Fruit fly (Drosophila melanogaster): ENCODE data around the gene CG7523.

CG7523 gene

dm6 chr3R:17701971-17702845, 31.5 kb upstream of the CG7523 start (continued):
- no peak for TF ChIP-seq CG4854 (GFP tag; optimal IDR thresholded peaks at IDR 0.05)
- TF ChIP-seq MBD-R2 (GFP tag; IDR thresholded peaks at IDR 0.05) = no peak
- no peak for TF ChIP-seq Fer1 (GFP tag; optimal IDR thresholded peaks at IDR 0.05)
- TF ChIP-seq Gug (GFP tag; IDR thresholded peaks at IDR 0.05) = no peak
- TF ChIP-seq crp (GFP tag; optimal IDR thresholded peaks at IDR 0.05) = no peak
- no peak for TF ChIP-seq bowl (GFP tag; IDR thresholded peaks at IDR 0.05)
- no peak for TF ChIP-seq oc (tag; optimal IDR thresholded peaks at IDR 0.05)
- TF ChIP-seq Adf1 (GFP tag; IDR thresholded peaks at IDR 0.05) = no peak
- TF ChIP-seq zfh2 (GFP tag; optimal IDR thresholded peaks at IDR 0.05) = no peak
- no peak for TF ChIP-seq Sox100B (GFP tag; optimal IDR thresholded peaks at IDR 0.05)
- no peak for TF ChIP-seq hth (optimal IDR thresholded peaks at IDR 0.05)
- no peak for TF ChIP-seq Lpt (GFP tag; optimal IDR thresholded peaks at IDR 0.05)
- no peak for TF ChIP-seq org-1 (GFP tag; optimal IDR thresholded peaks at IDR 0.05)
- no peak for TF ChIP-seq grau (tag; optimal IDR thresholded peaks at IDR 0.05)
- no peak for TF ChIP-seq twi (tag; optimal IDR thresholded peaks at IDR 0.05)
- TF ChIP-seq tna (GFP tag; IDR thresholded peaks at IDR 0.05; ENCODE audit: partially characterized antibody) = no peak
- TF ChIP-seq esg (GFP tag; conservative IDR thresholded peaks at IDR 0.05) = no peak

- TF ChIP-seq CG1832 (GFP tag; optimal IDR thresholded peaks at IDR 0.05) = no peak
- TF ChIP-seq grau (tag; optimal IDR thresholded peaks at IDR 0.05) = peak; percentile 13
- TF ChIP-seq Spps (tag; optimal IDR thresholded peaks at IDR 0.05) = no peak
- TF ChIP-seq psq (GFP tag; optimal IDR thresholded peaks at IDR 0.05) = peak; percentile 33
- no peak for TF ChIP-seq vnd (GFP tag; IDR thresholded peaks at IDR 0.05; ENCODE audit: partially characterized antibody)
- TF ChIP-seq hth (optimal IDR thresholded peaks at IDR 0.05) = no peak
- no peak for TF ChIP-seq tio (GFP tag; optimal IDR thresholded peaks at IDR 0.05)
- no peak for TF ChIP-seq CG9817 (tag; optimal IDR thresholded peaks at IDR 0.05)
- peak; percentile 50; the same call in 2 of the 3 replicates for TF ChIP-seq Aef1 (GFP tag; IDR thresholded peaks at IDR 0.05)
- 0 out of 3 replicates have a peak, but pooled peaks have one; percentile 1 for TF ChIP-seq Opbp (GFP tag; IDR thresholded peaks at IDR 0.05; ENCODE audit: partially characterized antibody)
- TF ChIP-seq zfh2 (GFP tag; optimal IDR thresholded peaks at IDR 0.05) = peak; percentile 13
- no peak for TF ChIP-seq HLH4C (GFP tag; IDR thresholded peaks at IDR 0.05; ENCODE audit: partially characterized antibody)
- TF ChIP-seq Adf1 (GFP tag; IDR thresholded peaks at IDR 0.05) = peak; percentile 66
- peak; percentile 7 for TF ChIP-seq sug (tag; optimal IDR thresholded peaks at IDR 0.05)
- TF ChIP-seq grn (GFP tag; optimal IDR thresholded peaks at IDR 0.05) = peak; percentile 75
- TF ChIP-seq CG17802 (tag; optimal IDR thresholded peaks at IDR 0.05) = no peak
- peak in 1 of 2 experiments; percentile 40 for TF ChIP-seq Pdp1 (GFP tag; optimal IDR thresholded peaks at IDR 0.05)
- peak; percentile 91 for TF ChIP-seq cwo (GFP tag; optimal IDR thresholded peaks at IDR 0.05)
- TF ChIP-seq CG8290 (GFP tag; optimal IDR thresholded peaks at IDR 0.05) = no peak
- TF ChIP-seq CG8290 (tag; optimal IDR thresholded peaks at IDR 0.05) = peak in 1 of 2 experiments; percentile 7
- TF ChIP-seq CG14441 (GFP tag; IDR thresholded peaks at IDR 0.05) = 0 out of 2 replicates have a peak, but pooled peaks have one; percentile 16
- peak; percentile 25 for TF ChIP-seq B-H2 (GFP tag; optimal IDR thresholded peaks at IDR 0.05)
- peak; percentile 35 for TF ChIP-seq HmgZ (tag; optimal IDR thresholded peaks at IDR 0.05)
- TF ChIP-seq D19A (tag; optimal IDR thresholded peaks at IDR 0.05) = peak; percentile 34
- 0 out of 4 replicates have a peak, but pooled peaks have one; percentile 83 for TF ChIP-seq chinmo (GFP tag; IDR thresholded peaks at IDR 0.05; ENCODE audit: partially characterized antibody)
- no peak for TF ChIP-seq CG4820 (GFP tag; optimal IDR thresholded peaks at IDR 0.05)
- TF ChIP-seq CG16779 (GFP tag; IDR thresholded peaks at IDR 0.05) = no peak
- no peak for TF ChIP-seq CG16815 (GFP tag; optimal IDR thresholded peaks at IDR 0.05)
- no peak for TF ChIP-seq caup (GFP tag; optimal IDR thresholded peaks at IDR 0.05; ENCODE audit: severe bottlenecking)
- peak; percentile 29 for TF ChIP-seq CG9932 (GFP tag; IDR thresholded peaks at IDR 0.05)
- peak; percentile 80 for TF ChIP-seq Med (GFP tag)
- TF ChIP-seq Ets65A (GFP tag) = peak; percentile 24
- peak; percentile 47; the same call in 1 of the 3 replicates for TF ChIP-seq Dbx (GFP tag; IDR thresholded peaks at IDR 0.05)
- TF ChIP-seq slbo (GFP tag; IDR thresholded peaks at IDR 0.05) = peak; percentile 18; the same call in 1 of the 2 replicates
Observed at dm6 chr3R:17701131-17701593, 30.5 kb upstream of the CG7523 start.
